Worm (Caenorhabditis elegans) whole organism, L3 larva: ENCODE measurements around the gene gcy-31.

Experiments
- elt-1 ChIP-seq: fragments of 150-350 bp; optimal IDR thresholded peaks from 2 replicates; lab custom pipeline; 2014; ENCODE audit warnings: missing biosample characterization, missing genetic modification characterization
- nhr-12 ChIP-seq: fragments of 150-350 bp; optimal IDR thresholded peaks from 2 replicates; lab custom pipeline; 2014; ENCODE audit warnings: missing biosample characterization, missing genetic modification characterization

ce11 chrX:2413277-2413676 lies 14.0 kb downstream of the gcy-31 start, which contains the start of gene hlh-15:
- TF ChIP-seq nhr-12 (tag; lab: Kevin White, UChicago) (no peak), elt-1 (no peak)
